Fruit fly (Drosophila melanogaster): ENCODE data around the gene Rev1.

Gene Rev1

DNA sequence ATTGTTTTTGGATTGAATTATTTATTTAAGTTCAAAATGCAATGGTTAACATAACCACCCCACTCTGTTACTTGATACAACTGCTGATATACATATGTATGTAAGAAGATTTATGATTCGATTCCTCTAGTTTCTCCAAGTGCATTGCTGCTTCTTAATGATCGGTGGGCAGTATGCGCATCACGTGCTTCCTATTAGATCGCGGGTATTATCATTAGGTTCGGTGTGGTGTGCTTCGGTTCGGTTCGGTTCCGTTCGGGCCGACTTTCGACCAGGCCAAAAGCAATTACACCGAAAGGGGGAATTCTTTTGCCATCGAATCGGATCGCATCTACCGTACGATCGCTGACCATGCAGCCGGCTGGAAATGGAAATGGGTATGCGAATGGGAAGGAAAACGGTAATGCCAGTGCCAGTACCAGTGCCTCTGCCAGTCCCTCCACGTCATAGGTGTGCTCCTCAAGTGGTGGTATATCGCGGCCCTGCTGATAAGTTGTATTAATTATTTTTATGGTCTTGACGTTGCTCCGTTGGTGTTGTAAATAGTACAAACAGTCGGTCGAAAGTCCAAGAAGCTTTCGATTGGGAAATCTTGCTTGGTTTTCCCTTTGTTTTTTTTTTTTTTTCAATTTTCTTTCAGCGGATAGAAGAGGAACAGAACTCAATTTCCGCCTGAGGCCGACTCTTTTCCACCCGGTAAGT, 16.7 kb upstream of the Rev1 start (continued):
- TF ChIP-seq tup (GFP tag; optimal IDR thresholded peaks at IDR 0.05) (no peak), CG10366 (GFP tag; IDR thresholded peaks at IDR 0.05) (no peak), esg (GFP tag; conservative IDR thresholded peaks at IDR 0.05) (no peak), insv (GFP tag; optimal IDR thresholded peaks at IDR 0.05) (no peak), usp (GFP tag; optimal IDR thresholded peaks at IDR 0.05) (no peak), Fer3 (tag; optimal IDR thresholded peaks at IDR 0.05) (no peak), caup (GFP tag; optimal IDR thresholded peaks at IDR 0.05; ENCODE audit: severe bottlenecking) (no peak), CG8478 (optimal IDR thresholded peaks at IDR 0.05) (no peak), ranshi (GFP tag; IDR thresholded peaks at IDR 0.05) (no peak), dati (GFP tag; IDR thresholded peaks at IDR 0.05) (no peak), fd64A (GFP tag; optimal IDR thresholded peaks at IDR 0.05) (no peak), CHES-1-like (GFP tag; optimal IDR thresholded peaks at IDR 0.05) (no peak), amos (GFP tag; IDR thresholded peaks at IDR 0.05; ENCODE audit: partially characterized antibody) (no peak), Antp (GFP tag; optimal IDR thresholded peaks at IDR 0.05) (no peak), lola (GFP tag; optimal IDR thresholded peaks at IDR 0.05) (no peak), sens (GFP tag) (peak; percentile 39), wor (GFP tag; IDR thresholded peaks at IDR 0.05) (no peak), chm (GFP tag; IDR thresholded peaks at IDR 0.05) (no peak), CrebB (tag; optimal IDR thresholded peaks at IDR 0.05) (no peak), Atf6 (GFP tag; IDR thresholded peaks at IDR 0.05) (0 out of 2 replicates have a peak, but pooled peaks have one; percentile 15), CG33213 (GFP tag; optimal IDR thresholded peaks at IDR 0.05) (no peak), CG13123 (GFP tag; optimal IDR thresholded peaks at IDR 0.05) (no peak), mam (GFP tag; optimal IDR thresholded peaks at IDR 0.05) (no peak), stc (GFP tag; IDR thresholded peaks at IDR 0.05) (no peak), nerfin-2 (GFP tag; IDR thresholded peaks at IDR 0.05; ENCODE audit: partially characterized antibody) (no peak), Sox102F (GFP tag; optimal IDR thresholded peaks at IDR 0.05) (peak; percentile 11), Atf-2 (GFP tag; optimal IDR thresholded peaks at IDR 0.05) (no peak), CG14050 (GFP tag; IDR thresholded peaks at IDR 0.05) (no peak), CG11696 (GFP tag; IDR thresholded peaks at IDR 0.05) (no peak), CG4328 (GFP tag; optimal IDR thresholded peaks at IDR 0.05) (no peak), ttk (GFP tag; IDR thresholded peaks at IDR 0.05) (no peak), Med (GFP tag) (peak; percentile 2), klu (GFP tag; IDR thresholded peaks at IDR 0.05) (no peak), CoRest (tag; optimal IDR thresholded peaks at IDR 0.05) (no peak), CG12769 (tag; optimal IDR thresholded peaks at IDR 0.05) (peak; percentile 28), wdn (GFP tag; IDR thresholded peaks at IDR 0.05) (no peak), kni (GFP tag; optimal IDR thresholded peaks at IDR 0.05) (peak; percentile 60), CG7963 (GFP tag; IDR thresholded peaks at IDR 0.05; ENCODE audit: partially characterized antibody) (no peak), CG13775 (GFP tag; optimal IDR thresholded peaks at IDR 0.05) (no peak), Myb (GFP tag; optimal IDR thresholded peaks at IDR 0.05) (no peak), sug (tag; optimal IDR thresholded peaks at IDR 0.05) (no peak), CG10543 (GFP tag; optimal IDR thresholded peaks at IDR 0.05) (no peak), CG4424 (GFP tag; optimal IDR thresholded peaks at IDR 0.05) (no peak), cato (GFP tag; optimal IDR thresholded peaks at IDR 0.05; ENCODE audit: borderline replicate concordance) (no peak), CG6683 (GFP tag; optimal IDR thresholded peaks at IDR 0.05) (no peak), br (optimal IDR thresholded peaks at IDR 0.05) (no peak), gem (tag; optimal IDR thresholded peaks at IDR 0.05) (peak; percentile 3), Drgx (GFP tag; IDR thresholded peaks at IDR 0.05) (0 out of 2 replicates have a peak, but pooled peaks have one; percentile 16), her (GFP tag; optimal IDR thresholded peaks at IDR 0.05) (no peak), lab (GFP tag; optimal IDR thresholded peaks at IDR 0.05) (no peak), CG7786 (GFP tag; optimal IDR thresholded peaks at IDR 0.05) (no peak)
